Worm (Caenorhabditis elegans): ENCODE results near the gene F16B3.3.

ce11 chrV:1314819-1315218 is 2.9 kb downstream of the F16B3.3 start, which contains the start of gene F16B3.2:
- no peak for TF ChIP-seq zip-8 (tag; optimal IDR thresholded peaks at IDR 0.05)
- TF ChIP-seq elt-3 (tag; optimal IDR thresholded peaks at IDR 0.05), result no peak
- no peak for TF ChIP-seq lsy-2 (tag; optimal IDR thresholded peaks at IDR 0.05)
- TF ChIP-seq nhr-28 (tag; optimal IDR thresholded peaks at IDR 0.05), result no peak
- no peak for TF ChIP-seq ceh-83 (GFP tag; optimal IDR thresholded peaks at IDR 0.05)

Data from whole organism, mixed stage, embryonic.